Fruit fly (Drosophila melanogaster) whole organism, wandering third instar larva: ENCODE measurements around the gene ND-51.

Experiments used
- CG32264 ChIP-seq: fragments of 200-800 bp; sonication (Bioruptor generic); optimal IDR thresholded peaks from 2 replicates; lab custom pipeline; 2016; ENCODE audit warnings: missing biosample characterization, missing genetic modification characterization
- CG9705 ChIP-seq: fragments of 200-800 bp; sonication (Bioruptor generic); optimal IDR thresholded peaks from 2 replicates; lab custom pipeline; 2018; ENCODE audit warnings: missing biosample characterization, mild to moderate bottlenecking, missing genetic modification characterization
- CrebA ChIP-seq: fragments of 200-800 bp; sonication (Bioruptor generic); optimal IDR thresholded peaks from 2 replicates; lab custom pipeline; 2016; ENCODE audit warnings: missing biosample characterization, mild to moderate bottlenecking, missing genetic modification characterization, borderline replicate concordance
- Dif ChIP-seq: fragments of 200-275, 200-300 bp; sonication (Bioruptor generic); optimal IDR thresholded peaks from 2 replicates; lab custom pipeline; 2018; ENCODE audit warnings: missing biosample characterization, missing genetic modification characterization; ENCODE audit not compliant: partially characterized antibody
- GATAd ChIP-seq: sonication (Bioruptor generic); optimal IDR thresholded peaks from 2 replicates; lab custom pipeline; 2016; ENCODE audit warnings: missing biosample characterization, missing genetic modification characterization
- HLH106 ChIP-seq: fragments of 200-800 bp; optimal IDR thresholded peaks from 3 replicates; lab custom pipeline; 2019; ENCODE audit warnings: missing biosample characterization, mild to moderate bottlenecking, missing genetic modification characterization, moderate library complexity
- Hr83 ChIP-seq: fragments of 200-300 bp; sonication (Bioruptor generic); optimal IDR thresholded peaks from 2 replicates; lab custom pipeline; 2016; ENCODE audit warnings: missing biosample characterization, mild to moderate bottlenecking, missing genetic modification characterization, moderate library complexity; ENCODE audit not compliant: poor library complexity, severe bottlenecking
- Jra ChIP-seq: sonication (Bioruptor generic); optimal IDR thresholded peaks from 2 replicates; lab custom pipeline; 2016; ENCODE audit warnings: missing biosample characterization, missing genetic modification characterization
- Myc ChIP-seq: fragments of >200 bp; optimal IDR thresholded peaks from 2 replicates; lab custom pipeline; 2017
- OdsH ChIP-seq: fragments of 200-800 bp; sonication (Bioruptor generic); optimal IDR thresholded peaks from 2 replicates; lab custom pipeline; 2016; ENCODE audit warnings: missing biosample characterization, mild to moderate bottlenecking, missing genetic modification characterization
- Rel ChIP-seq, 2 experiments: fragments of 200-800 bp; sonication (Bioruptor generic) in 1 of 2; optimal IDR thresholded peaks; 2 replicates in 1 of 2; 3 replicates in 1 of 2; lab custom pipeline; 2016 to 2019; ENCODE audit warnings: mild to moderate bottlenecking in 2 of 2, missing biosample characterization in 2 of 2, missing genetic modification characterization in 2 of 2, moderate library complexity in 1 of 2
- Sp1 ChIP-seq: fragments of 200-800 bp; sonication (Bioruptor generic); optimal IDR thresholded peaks from 3 replicates; lab custom pipeline; 2019; ENCODE audit warnings: missing biosample characterization, mild to moderate bottlenecking, missing genetic modification characterization, moderate library complexity
- Vsx2 ChIP-seq: fragments of 200-300, 225-300 bp; sonication (Bioruptor generic); optimal IDR thresholded peaks from 2 replicates; lab custom pipeline; 2018; ENCODE audit warnings: missing biosample characterization, missing genetic modification characterization; ENCODE audit not compliant: partially characterized antibody
- br ChIP-seq: fragments of 200-800 bp; sonication (Bioruptor generic); optimal IDR thresholded peaks from 2 replicates; lab custom pipeline; 2016; ENCODE audit warnings: missing biosample characterization, missing genetic modification characterization
- dl ChIP-seq, 2 experiments: fragments of 175-275, 200-275 bp in 1 of 2; fragments of 200-275 bp in 1 of 2; sonication (Bioruptor generic); optimal IDR thresholded peaks; lab custom pipeline; 2018; ENCODE audit warnings: mild to moderate bottlenecking in 2 of 2, missing biosample characterization in 2 of 2, missing genetic modification characterization in 2 of 2, moderate library complexity in 2 of 2; ENCODE audit not compliant: partially characterized antibody in 2 of 2, insufficient read depth in 1 of 2
- dmrt93B ChIP-seq: fragments of 200-800 bp; sonication (Bioruptor generic); optimal IDR thresholded peaks from 2 replicates; lab custom pipeline; 2018; ENCODE audit warnings: missing biosample characterization, mild to moderate bottlenecking, missing genetic modification characterization
- dsf ChIP-seq: sonication (Bioruptor generic); optimal IDR thresholded peaks from 2 replicates; lab custom pipeline; 2016; ENCODE audit warnings: missing biosample characterization, missing genetic modification characterization, borderline replicate concordance
- ey ChIP-seq: fragments of 200-800 bp; sonication (Bioruptor generic); optimal IDR thresholded peaks from 2 replicates; lab custom pipeline; 2016; ENCODE audit warnings: missing biosample characterization, missing genetic modification characterization
- foxo ChIP-seq, 2 experiments: fragments of 200-800 bp; sonication (Bioruptor generic); optimal IDR thresholded peaks; 2 replicates in 1 of 2; 3 replicates in 1 of 2; lab custom pipeline; 2016 to 2017; ENCODE audit warnings: missing biosample characterization in 2 of 2, missing genetic modification characterization in 2 of 2
- fru ChIP-seq: fragments of 200-800 bp; sonication (Bioruptor generic); optimal IDR thresholded peaks from 3 replicates; lab custom pipeline; 2016; ENCODE audit warnings: missing biosample characterization, mild to moderate bottlenecking, missing genetic modification characterization
- h ChIP-seq: fragments of 200-800 bp; sonication (Bioruptor generic); optimal IDR thresholded peaks from 3 replicates; lab custom pipeline; 2016; ENCODE audit warnings: missing biosample characterization, mild to moderate bottlenecking, missing genetic modification characterization
- jim ChIP-seq: fragments of 175-275, 200-325 bp; sonication (Bioruptor generic); optimal IDR thresholded peaks from 2 replicates; lab custom pipeline; 2016; ENCODE audit warnings: missing biosample characterization, mild to moderate bottlenecking, missing genetic modification characterization
- lola ChIP-seq: fragments of >200 bp; optimal IDR thresholded peaks from 2 replicates; lab custom pipeline; 2017; ENCODE audit warnings: missing biosample characterization, missing genetic modification characterization
- pan ChIP-seq: fragments of >200 bp; optimal IDR thresholded peaks from 2 replicates; lab custom pipeline; 2017
- psq ChIP-seq: fragments of 200-800 bp; sonication (Bioruptor generic); optimal IDR thresholded peaks from 3 replicates; lab custom pipeline; 2017; ENCODE audit warnings: missing biosample characterization, mild to moderate bottlenecking, missing genetic modification characterization, moderate library complexity
- rgr ChIP-seq: fragments of 200-800 bp; sonication (Bioruptor generic); optimal IDR thresholded peaks from 3 replicates; lab custom pipeline; 2016; ENCODE audit warnings: missing biosample characterization, mild to moderate bottlenecking, missing genetic modification characterization
- sv ChIP-seq: fragments of 200-800 bp; sonication (Bioruptor generic); optimal IDR thresholded peaks from 3 replicates; lab custom pipeline; 2016; ENCODE audit warnings: missing biosample characterization, missing genetic modification characterization
- usp ChIP-seq: fragments of >200 bp; optimal IDR thresholded peaks from 2 replicates; lab custom pipeline; 2017; ENCODE audit warnings: missing biosample characterization, missing genetic modification characterization
- woc ChIP-seq: sonication (Bioruptor generic); optimal IDR thresholded peaks from 2 replicates; lab custom pipeline; 2016; ENCODE audit warnings: missing biosample characterization, mild to moderate bottlenecking, missing genetic modification characterization

Gene ND-51

dm6 chr2L:6045484-6045883, 17.1 kb downstream of the ND-51 start:
- TF ChIP-seq dl (GFP tag; optimal IDR thresholded peaks at IDR 0.05; lab: Kevin White, UChicago; ENCODE audit: insufficient read depth in 1 of 2, partially characterized antibody in 2 of 2): no peak
- TF ChIP-seq psq (GFP tag; lab: Kevin White, UChicago): no peak
- TF ChIP-seq fru: no peak
- no peak for TF ChIP-seq CG9705 (GFP tag; lab: Kevin White, UChicago)

- TF ChIP-seq foxo (GFP tag; optimal IDR thresholded peaks at IDR 0.05; lab: Kevin White, UChicago): peak in 1 of 2 experiments; percentile 86
- peak; percentile 18 for TF ChIP-seq CG32264
- TF ChIP-seq GATAd: peak; percentile 65
- TF ChIP-seq sv: peak; percentile 48
- no peak for TF ChIP-seq dmrt93B (GFP tag; lab: Kevin White, UChicago)
- TF ChIP-seq Rel (GFP tag; optimal IDR thresholded peaks at IDR 0.05; lab: Kevin White, UChicago): no peak
- TF ChIP-seq Rel (tag; optimal IDR thresholded peaks at IDR 0.05; lab: Kevin White, UChicago): peak; percentile 39
- peak; percentile 64 for TF ChIP-seq HLH106 (tag; lab: Kevin White, UChicago)
- peak; percentile 63 for TF ChIP-seq Sp1 (GFP tag; lab: Kevin White, UChicago)
- no peak for TF ChIP-seq pan
- TF ChIP-seq Hr83 (GFP tag; lab: Kevin White, UChicago): peak; percentile 15
- TF ChIP-seq OdsH (GFP tag; lab: Kevin White, UChicago): peak; percentile 77
- TF ChIP-seq CG9705 (GFP tag; lab: Kevin White, UChicago): peak; percentile 36
- TF ChIP-seq h (GFP tag; lab: Kevin White, UChicago): peak; percentile 83
- no peak for TF ChIP-seq dsf (GFP tag; lab: Kevin White, UChicago)
- TF ChIP-seq jim (GFP tag; lab: Kevin White, UChicago): no peak
- peak; percentile 59 for TF ChIP-seq psq (GFP tag; lab: Kevin White, UChicago)
- TF ChIP-seq ey (GFP tag; lab: Kevin White, UChicago): peak; percentile 76
- TF ChIP-seq rgr (GFP tag; lab: Kevin White, UChicago): peak; percentile 79
Measured at dm6 chr2L:6037830-6038229, 24.7 kb downstream of the ND-51 start, which contains the start of the genes CG9117 and CG31643. Gene CG9117, minus strand, starts transcription at chr2L:6037902. Gene CG31643, plus strand, starts transcription at chr2L:6038117.

- TF ChIP-seq Myc (lab: Kevin White, UChicago) (peak; percentile 59), OdsH (GFP tag; lab: Kevin White, UChicago) (no peak)
Measured at dm6 chr2L:6036710-6037109, 25.8 kb downstream of the ND-51 start, which contains the start of gene mtm. Gene mtm, minus strand, starts transcription at chr2L:6037015.

dm6 chr2L:6035155-6035554, 27.4 kb downstream of the ND-51 start:
- TF ChIP-seq br (GFP tag; lab: Kevin White, UChicago) (no peak), Dif (GFP tag; lab: Kevin White, UChicago) (no peak), HLH106 (tag; lab: Kevin White, UChicago) (no peak), woc (GFP tag; lab: Kevin White, UChicago) (no peak), CG9705 (GFP tag; lab: Kevin White, UChicago) (no peak), dl (GFP tag; optimal IDR thresholded peaks at IDR 0.05; lab: Kevin White, UChicago; ENCODE audit: insufficient read depth in 1 of 2, partially characterized antibody in 2 of 2) (no peak), usp (GFP tag; lab: Kevin White, UChicago) (no peak), lola (no peak), CrebA (no peak), GATAd (no peak)

dm6 chr2L:6034344-6034743, 28.2 kb downstream of the ND-51 start, which contains the start of gene CG9109:
Gene CG9109, minus strand, starts transcription at chr2L:6034423.
- TF ChIP-seq rgr (GFP tag; lab: Kevin White, UChicago) (no peak), Vsx2 (no peak), lola (no peak), Jra (GFP tag; lab: Kevin White, UChicago) (no peak), psq (GFP tag; lab: Kevin White, UChicago) (no peak), jim (GFP tag; lab: Kevin White, UChicago) (no peak)

- TF ChIP-seq HLH106 (tag; lab: Kevin White, UChicago) (peak; percentile 37), woc (GFP tag; lab: Kevin White, UChicago) (no peak), pan (no peak), h (GFP tag; lab: Kevin White, UChicago) (peak; percentile 20)
Measured at dm6 chr2L:6031838-6032237, 30.7 kb downstream of the ND-51 start.
